Fruit fly (Drosophila melanogaster) whole organism, embryonic: ENCODE results near the gene CG33172.
"Not testable (repeated sequence)": the region's sequence is repeated elsewhere in the genome, so short reads cannot be mapped to it uniquely, and the experiment has no call there.

Experiments
- Atf3 ChIP-seq: fragments of 200-800 bp; sonication (Bioruptor generic); optimal IDR thresholded peaks from 3 replicates; lab custom pipeline; 2016; ENCODE audit warnings: missing biosample characterization, missing genetic modification characterization
- B-H1 ChIP-seq: fragments of 200-800 bp; sonication (Bioruptor generic); IDR thresholded peaks from 3 replicates; pipeline ENCODE4 v1.3.6; 2022; ENCODE audit warnings: missing biosample characterization, missing genetic modification characterization
- CG10462 ChIP-seq: fragments of 200-800 bp; sonication (Bioruptor generic); optimal IDR thresholded peaks from 2 replicates; lab custom pipeline; 2016; ENCODE audit warnings: missing biosample characterization, missing genetic modification characterization
- CG10565 ChIP-seq: fragments of 200-800 bp; sonication (Bioruptor generic); optimal IDR thresholded peaks from 3 replicates; lab custom pipeline; 2016; ENCODE audit warnings: missing biosample characterization, mild to moderate bottlenecking, missing genetic modification characterization
- CG10654 ChIP-seq: fragments of 200-800 bp; sonication (Bioruptor generic); optimal IDR thresholded peaks from 2 replicates; lab custom pipeline; 2016; ENCODE audit warnings: missing biosample characterization, missing genetic modification characterization
- CG11456 ChIP-seq: fragments of 200-800 bp; sonication (Bioruptor generic); IDR thresholded peaks from 3 replicates; pipeline ENCODE4 v1.3.6; 2022; ENCODE audit warnings: missing biosample characterization, missing genetic modification characterization
- CG16815 ChIP-seq: fragments of 200-800 bp; sonication (Bioruptor generic); optimal IDR thresholded peaks from 3 replicates; lab custom pipeline; 2017; ENCODE audit warnings: missing biosample characterization, mild to moderate bottlenecking, missing genetic modification characterization
- CG16863 ChIP-seq: fragments of 200-800 bp; sonication (Bioruptor generic); optimal IDR thresholded peaks from 3 replicates; lab custom pipeline; 2016; ENCODE audit warnings: missing biosample characterization, missing genetic modification characterization
- CG17359 ChIP-seq: fragments of 200-800 bp; sonication (Bioruptor generic); optimal IDR thresholded peaks from 3 replicates; lab custom pipeline; 2018; ENCODE audit warnings: missing biosample characterization, mild to moderate bottlenecking, missing genetic modification characterization, moderate library complexity
- CG1832 ChIP-seq: fragments of 200-800 bp; sonication (Bioruptor generic); optimal IDR thresholded peaks from 2 replicates; lab custom pipeline; 2017; ENCODE audit warnings: missing biosample characterization, mild to moderate bottlenecking, missing genetic modification characterization, inconsistent platforms
- CG34224 ChIP-seq: fragments of 200-800 bp; sonication (Bioruptor generic); IDR thresholded peaks from 3 replicates; pipeline ENCODE4 v1.3.6; 2022; ENCODE audit warnings: missing biosample characterization, missing genetic modification characterization; ENCODE audit not compliant: partially characterized antibody
- CG3847 ChIP-seq: fragments of 200-800 bp; sonication (Bioruptor generic); IDR thresholded peaks from 2 replicates; pipeline ENCODE4 v1.3.6; 2022; ENCODE audit warnings: missing biosample characterization, missing genetic modification characterization
- CG42726 ChIP-seq: fragments of 200-800 bp; sonication (Bioruptor generic); IDR thresholded peaks from 2 replicates; pipeline ENCODE4 v1.3.6; 2022; ENCODE audit warnings: missing biosample characterization, missing genetic modification characterization; ENCODE audit not compliant: partially characterized antibody
- CG6254 ChIP-seq: fragments of 200-800 bp; sonication (Bioruptor generic); optimal IDR thresholded peaks from 3 replicates; lab custom pipeline; 2017; ENCODE audit warnings: mild to moderate bottlenecking, missing biosample characterization, missing genetic modification reagents, missing genetic modification characterization
- CG8359 ChIP-seq: fragments of 200-800 bp; sonication (Bioruptor generic); optimal IDR thresholded peaks from 2 replicates; lab custom pipeline; 2017; ENCODE audit warnings: missing biosample characterization, mild to moderate bottlenecking, missing genetic modification characterization, borderline replicate concordance
- CG9876 ChIP-seq: fragments of 200-800 bp; sonication (Bioruptor generic); optimal IDR thresholded peaks from 2 replicates; lab custom pipeline; 2016; ENCODE audit warnings: missing biosample characterization, missing genetic modification characterization
- Chrac-16 ChIP-seq: fragments of 200-800 bp; sonication (Bioruptor generic); optimal IDR thresholded peaks from 3 replicates; lab custom pipeline; 2016; ENCODE audit warnings: missing biosample characterization, missing genetic modification characterization
- Dref ChIP-seq: fragments of 200-800 bp; sonication (Bioruptor generic); IDR thresholded peaks from 2 replicates; pipeline ENCODE4 v1.3.6; 2022; ENCODE audit warnings: missing biosample characterization, missing genetic modification characterization
- Gug ChIP-seq: fragments of 200-800 bp; sonication (Bioruptor generic); IDR thresholded peaks from 4 replicates; pipeline ENCODE4 v1.3.6; 2022; ENCODE audit warnings: missing biosample characterization, missing genetic modification characterization
- Mad ChIP-seq: fragments of 200-800 bp; sonication (Bioruptor generic); optimal IDR thresholded peaks from 2 replicates; lab custom pipeline; 2016; ENCODE audit warnings: missing biosample characterization, missing genetic modification characterization
- Rfx ChIP-seq: fragments of 200-800 bp; sonication (Bioruptor generic); IDR thresholded peaks from 2 replicates; pipeline ENCODE4 v1.3.6; 2022; ENCODE audit warnings: missing biosample characterization, missing genetic modification characterization
- Trl ChIP-seq, 3 experiments: fragments of >200 bp in 2 of 3; fragments of 200-800 bp in 1 of 3; sonication (Bioruptor generic) in 1 of 3; optimal IDR thresholded peaks; 2 replicates in 1 of 3; 3 replicates in 2 of 3; lab custom pipeline; 2016 to 2017; ENCODE audit warnings: missing biosample characterization in 1 of 3, missing genetic modification characterization in 1 of 3
- al ChIP-seq: fragments of 200-800 bp; sonication (Bioruptor generic); IDR thresholded peaks from 2 replicates; pipeline ENCODE4 v1.3.6; 2022; ENCODE audit warnings: missing biosample characterization, missing genetic modification characterization
- chinmo ChIP-seq: fragments of 200-800 bp; sonication (Bioruptor generic); IDR thresholded peaks from 4 replicates; pipeline ENCODE4 v1.3.6; 2022; ENCODE audit warnings: missing biosample characterization, missing genetic modification characterization; ENCODE audit not compliant: partially characterized antibody
- dpn ChIP-seq, 2 experiments: fragments of 200-800 bp; sonication (Bioruptor generic); optimal IDR thresholded peaks; 3 replicates each; lab custom pipeline; 2016; ENCODE audit warnings: missing biosample characterization in 2 of 2, missing genetic modification characterization in 2 of 2
- gfzf ChIP-seq: fragments of 200-800 bp; sonication (Bioruptor generic); optimal IDR thresholded peaks from 2 replicates; lab custom pipeline; 2016; ENCODE audit warnings: missing biosample characterization, mild to moderate bottlenecking, missing genetic modification characterization, moderate library complexity
- hb ChIP-seq: fragments of 200-800 bp; sonication (Bioruptor generic); IDR thresholded peaks from 3 replicates; pipeline ENCODE4 v1.3.6; 2022; ENCODE audit warnings: missing biosample characterization, missing genetic modification characterization; ENCODE audit not compliant: partially characterized antibody
- hkb ChIP-seq, 2 experiments: fragments of 200-800 bp in 1 of 2; fragments of >200 bp in 1 of 2; sonication (Bioruptor generic) in 1 of 2; IDR thresholded peaks in 1 of 2; optimal IDR thresholded peaks in 1 of 2; 2 replicates each; pipeline versions ENCODE4 v1.3.6 to Lab custom; 2017 to 2022; ENCODE audit warnings: missing biosample characterization in 1 of 2, missing genetic modification characterization in 1 of 2
- insv ChIP-seq, 2 experiments: fragments of 200-800 bp; sonication (Bioruptor generic); optimal IDR thresholded peaks; 3 replicates each; lab custom pipeline; 2016 to 2018; ENCODE audit warnings: missing biosample characterization in 2 of 2, missing genetic modification characterization in 2 of 2
- jigr1 ChIP-seq: fragments of 200-800 bp; sonication (Bioruptor generic); IDR thresholded peaks from 3 replicates; pipeline ENCODE4 v1.3.6; 2022; ENCODE audit warnings: missing biosample characterization, missing genetic modification characterization
- klu ChIP-seq: fragments of 200-800 bp; sonication (Bioruptor generic); IDR thresholded peaks from 2 replicates; pipeline ENCODE4 v1.3.6; 2022; ENCODE audit warnings: missing biosample characterization, missing genetic modification characterization
- knrl ChIP-seq: fragments of 200-800 bp; sonication (Bioruptor generic); IDR thresholded peaks from 3 replicates; pipeline ENCODE4 v1.3.6; 2022; ENCODE audit warnings: missing biosample characterization, missing genetic modification characterization; ENCODE audit not compliant: partially characterized antibody
- mld ChIP-seq: fragments of 200-800 bp; sonication (Bioruptor generic); IDR thresholded peaks from 3 replicates; pipeline ENCODE4 v1.3.6; 2022; ENCODE audit warnings: missing biosample characterization, missing genetic modification characterization; ENCODE audit not compliant: partially characterized antibody
- nerfin-2 ChIP-seq: fragments of 200-800 bp; sonication (Bioruptor generic); IDR thresholded peaks from 2 replicates; pipeline ENCODE4 v1.3.6; 2022; ENCODE audit warnings: missing biosample characterization, missing genetic modification characterization; ENCODE audit not compliant: partially characterized antibody
- pan ChIP-seq, 4 experiments: fragments of >200 bp in 3 of 4; fragments of 200-800 bp in 1 of 4; sonication (Bioruptor generic) in 1 of 4; optimal IDR thresholded peaks in 3 of 4; IDR thresholded peaks in 1 of 4; 2 replicates each; pipeline versions ENCODE4 v1.3.6 to Lab custom; 2017 to 2022; ENCODE audit warnings: missing biosample characterization in 2 of 4, missing genetic modification characterization in 2 of 4, mixed read lengths in 1 of 4
- prd ChIP-seq, 3 experiments: fragments of >200 bp in 2 of 3; fragments of 200-800 bp in 1 of 3; sonication (Bioruptor generic) in 1 of 3; optimal IDR thresholded peaks in 2 of 3; IDR thresholded peaks in 1 of 3; 2 replicates in 2 of 3; 3 replicates in 1 of 3; pipeline versions ENCODE4 v1.3.6 to Lab custom; 2017 to 2022; ENCODE audit warnings: missing biosample characterization in 1 of 3, missing genetic modification characterization in 1 of 3
- run ChIP-seq: fragments of 200-800 bp; sonication (Bioruptor generic); optimal IDR thresholded peaks from 3 replicates; lab custom pipeline; 2018; ENCODE audit warnings: missing biosample characterization, mild to moderate bottlenecking, missing genetic modification characterization
- salm ChIP-seq: fragments of 200-800 bp; sonication (Bioruptor generic); optimal IDR thresholded peaks from 2 replicates; lab custom pipeline; 2018; ENCODE audit warnings: missing biosample characterization, mild to moderate bottlenecking, missing genetic modification characterization
- schlank ChIP-seq: fragments of 200-800 bp; sonication (Bioruptor generic); optimal IDR thresholded peaks from 2 replicates; lab custom pipeline; 2018; ENCODE audit warnings: missing biosample characterization, mild to moderate bottlenecking, missing genetic modification characterization
- sens ChIP-seq: fragments of 200-800 bp; sonication (Bioruptor generic); peaks from one replicate; lab custom pipeline; 2016; ENCODE audit warnings: missing biosample characterization, missing genetic modification characterization
- sna ChIP-seq: fragments of 200-800 bp; sonication (Bioruptor generic); IDR thresholded peaks from 2 replicates; pipeline ENCODE4 v1.3.6; 2022; ENCODE audit warnings: missing biosample characterization, missing genetic modification characterization; ENCODE audit not compliant: partially characterized antibody
- sqz ChIP-seq: fragments of 200-800 bp; sonication (Bioruptor generic); optimal IDR thresholded peaks from 3 replicates; lab custom pipeline; 2018; ENCODE audit warnings: missing biosample characterization, mild to moderate bottlenecking, missing genetic modification characterization
- ssp ChIP-seq: fragments of 200-800 bp; sonication (Bioruptor generic); IDR thresholded peaks from 2 replicates; pipeline ENCODE4 v1.3.6; 2022; ENCODE audit warnings: missing biosample characterization, missing genetic modification characterization
- stwl ChIP-seq: fragments of 200-800 bp; sonication (Bioruptor generic); optimal IDR thresholded peaks from 3 replicates; lab custom pipeline; 2018; ENCODE audit warnings: missing biosample characterization, mild to moderate bottlenecking, missing genetic modification characterization, moderate library complexity
- zfh2 ChIP-seq: fragments of 200-800 bp; sonication (Bioruptor generic); optimal IDR thresholded peaks from 2 replicates; lab custom pipeline; 2016; ENCODE audit warnings: missing biosample characterization, missing genetic modification characterization

CG33172 gene

dm6 chrX:15799085-15799557 is 29.7 kb downstream of the CG33172 start, which contains the start of the genes sordd2 and CG15602 (continued):
- 0 out of 3 replicates have a peak, but pooled peaks have one; percentile 20 for TF ChIP-seq mld (GFP tag; lab: Robert Waterston, UW)
- peak; percentile 71 for TF ChIP-seq Dref (GFP tag; lab: Robert Waterston, UW)
- peak; percentile 31; the same call in 1 of the 2 replicates for TF ChIP-seq Rfx
- peak; percentile 80; the same call in 1 of the 2 replicates for TF ChIP-seq CG42726 (GFP tag; lab: Robert Waterston, UW)
- TF ChIP-seq prd, pan (optimal IDR thresholded peaks at IDR 0.05; lab: Kevin White, UChicago): not testable (repeated sequence)
- TF ChIP-seq prd (GFP tag; IDR thresholded peaks at IDR 0.05; lab: Robert Waterston, UW), result peak; percentile 31; the same call in 1 of the 3 replicates
- TF ChIP-seq sens, result peak; percentile 65
- TF ChIP-seq klu (GFP tag; lab: Robert Waterston, UW), result peak; percentile 18; the same call in 1 of the 2 replicates
- peak in 1 of 2 experiments; percentile 24 for TF ChIP-seq pan (GFP tag; optimal IDR thresholded peaks at IDR 0.05 in 1 of 2, IDR thresholded peaks at IDR 0.05 in 1 of 2)
- peak; percentile 40; the same call in 1 of the 2 replicates for TF ChIP-seq nerfin-2 (GFP tag; lab: Robert Waterston, UW)
- 0 out of 4 replicates have a peak, but pooled peaks have one; percentile 20 for TF ChIP-seq chinmo
- peak; percentile 21; the same call in 1 of the 4 replicates for TF ChIP-seq Gug (GFP tag; lab: Robert Waterston, UW)
- peak; percentile 81 for TF ChIP-seq knrl (GFP tag; lab: Robert Waterston, UW)
- peak; percentile 76 for TF ChIP-seq hb
- peak; percentile 95 for TF ChIP-seq ssp (GFP tag; lab: Robert Waterston, UW)
- peak; percentile 67 for TF ChIP-seq sna (GFP tag; lab: Robert Waterston, UW)

dm6 chrX:15802880-15803650 is 33.6 kb downstream of the CG33172 start:
- no peak for TF ChIP-seq CG10654 (GFP tag; lab: Kevin White, UChicago)
- TF ChIP-seq Chrac-16 (GFP tag; lab: Kevin White, UChicago), result no peak
- TF ChIP-seq Trl (optimal IDR thresholded peaks at IDR 0.05; lab: Kevin White, UChicago), result no peak
- no peak for TF ChIP-seq Trl (GFP tag; optimal IDR thresholded peaks at IDR 0.05; lab: Kevin White, UChicago)
- TF ChIP-seq CG3847 (GFP tag; lab: Robert Waterston, UW), result no peak
- TF ChIP-seq CG16863 (GFP tag; lab: Kevin White, UChicago), result no peak
- TF ChIP-seq salm (tag; lab: Kevin White, UChicago), result no peak
- TF ChIP-seq Atf3 (GFP tag; lab: Kevin White, UChicago), result no peak
- no peak for TF ChIP-seq insv (GFP tag; optimal IDR thresholded peaks at IDR 0.05; lab: Kevin White, UChicago)
- TF ChIP-seq Mad (GFP tag; lab: Kevin White, UChicago), result no peak
- no peak for TF ChIP-seq CG9876 (GFP tag; lab: Kevin White, UChicago)
- TF ChIP-seq CG6254 (GFP tag; lab: Kevin White, UChicago), result no peak
- no peak for TF ChIP-seq B-H1 (GFP tag; lab: Robert Waterston, UW)
- TF ChIP-seq CG8359, result no peak
- peak; percentile 56 for TF ChIP-seq Rfx
- no peak for TF ChIP-seq CG11456 (GFP tag; lab: Robert Waterston, UW)
- TF ChIP-seq zfh2 (GFP tag; lab: Kevin White, UChicago), result no peak
- TF ChIP-seq CG10462, result no peak
- TF ChIP-seq jigr1 (GFP tag; lab: Robert Waterston, UW), result no peak
- peak; percentile 38 for TF ChIP-seq gfzf (GFP tag; lab: Kevin White, UChicago)
- peak; percentile 42 for TF ChIP-seq stwl
- peak; percentile 84 for TF ChIP-seq CG34224 (GFP tag; lab: Robert Waterston, UW)
- no peak for TF ChIP-seq CG16815 (GFP tag; lab: Kevin White, UChicago)
- no peak for TF ChIP-seq CG1832 (GFP tag; lab: Kevin White, UChicago)
- no peak for TF ChIP-seq schlank (tag; lab: Kevin White, UChicago)
- TF ChIP-seq run (tag; lab: Kevin White, UChicago), result no peak
- no peak for TF ChIP-seq hkb (optimal IDR thresholded peaks at IDR 0.05; lab: Kevin White, UChicago)
- TF ChIP-seq hkb (GFP tag; IDR thresholded peaks at IDR 0.05; lab: Robert Waterston, UW), result no peak
- TF ChIP-seq dpn (GFP tag; optimal IDR thresholded peaks at IDR 0.05; lab: Kevin White, UChicago), result peak in 1 of 2 experiments; percentile 14
- TF ChIP-seq al, result no peak
- TF ChIP-seq sqz (GFP tag; lab: Kevin White, UChicago), result no peak
- no peak for TF ChIP-seq CG10565 (GFP tag; lab: Kevin White, UChicago)
- no peak for TF ChIP-seq CG17359 (tag; lab: Kevin White, UChicago)
